Worm (Caenorhabditis elegans) whole organism, L1 larva: ENCODE data around the gene srx-66.

ENCODE experiments used
- C16A3.4 ChIP-seq: fragments of 150-350 bp; optimal IDR thresholded peaks from 2 replicates; lab custom pipeline; 2014; ENCODE audit warnings: missing biosample characterization, missing genetic modification characterization
- nhr-76 ChIP-seq: sonication (generic microtip); optimal IDR thresholded peaks from 2 replicates; lab custom pipeline; 2017; ENCODE audit warnings: missing biosample characterization, missing genetic modification characterization

- no peak for TF ChIP-seq C16A3.4
- no peak for TF ChIP-seq nhr-76
These were observed 48.4 kb downstream of the srx-66 start, which contains the start of gene cyp-34A8 for ce11 chrV:3967762-3968161.
